Worm (Caenorhabditis elegans) whole organism, L4 larva: ENCODE measurements around the gene F01F1.14.

Experiments used
- R02D3.7 ChIP-seq: fragments of 150-350 bp; sonication (generic microtip); optimal IDR thresholded peaks from 3 replicates; lab custom pipeline; 2014; ENCODE audit warnings: missing biosample characterization, missing genetic modification characterization
- ZK337.2 ChIP-seq: fragments of 200-800 bp; sonication (Bioruptor generic); IDR thresholded peaks from 2 replicates; pipeline ENCODE4 v1.3.6; 2022; ENCODE audit warnings: missing genetic modification reagents, missing genetic modification characterization, missing compliant biosample characterization
- ama-1 ChIP-seq: fragments of 150-350 bp; optimal IDR thresholded peaks from 2 replicates; lab custom pipeline; 2014; ENCODE audit warnings: inconsistent platforms, mixed read lengths
- ceh-28 ChIP-seq: fragments of 150-350 bp; optimal IDR thresholded peaks from 2 replicates; lab custom pipeline; 2014; ENCODE audit warnings: missing biosample characterization, missing genetic modification reagents, missing genetic modification characterization
- fkh-10 ChIP-seq: fragments of 150-350 bp; optimal IDR thresholded peaks from 2 replicates; lab custom pipeline; 2014; ENCODE audit warnings: missing biosample characterization, missing genetic modification reagents, missing genetic modification characterization
- hlh-30 ChIP-seq: sonication (generic microtip); optimal IDR thresholded peaks from 2 replicates; lab custom pipeline; 2017; ENCODE audit warnings: antibody characterized with exemption, mild to moderate bottlenecking, missing genetic modification characterization, missing compliant biosample characterization; ENCODE audit not compliant: insufficient read depth
- lim-7 ChIP-seq: fragments of 200-800 bp; sonication (Bioruptor generic); IDR thresholded peaks from 2 replicates; pipeline ENCODE4 v1.3.6; 2022; ENCODE audit warnings: missing genetic modification characterization, missing compliant biosample characterization
- nhr-11 ChIP-seq: fragments of 150-350 bp; optimal IDR thresholded peaks from 2 replicates; lab custom pipeline; 2014; ENCODE audit warnings: missing biosample characterization, missing genetic modification characterization
- nhr-25 ChIP-seq: sonication (generic microtip); optimal IDR thresholded peaks from 2 replicates; lab custom pipeline; 2017; ENCODE audit warnings: missing genetic modification characterization, mild to moderate bottlenecking, missing compliant biosample characterization, antibody characterized with exemption, moderate library complexity, borderline replicate concordance; ENCODE audit not compliant: insufficient read depth
- nhr-28 ChIP-seq: fragments of 150-350 bp; optimal IDR thresholded peaks from 2 replicates; lab custom pipeline; 2014; ENCODE audit warnings: missing biosample characterization, missing genetic modification characterization
- tra-1 ChIP-seq: fragments of 200-800 bp; sonication (Bioruptor generic); IDR thresholded peaks from 2 replicates; pipeline ENCODE4 v1.3.6; 2022; ENCODE audit warnings: missing genetic modification reagents, missing genetic modification characterization, missing compliant biosample characterization
- ztf-7 ChIP-seq: fragments of 150-350 bp; optimal IDR thresholded peaks from 2 replicates; lab custom pipeline; 2014; ENCODE audit warnings: missing biosample characterization, missing genetic modification characterization

DNA sequence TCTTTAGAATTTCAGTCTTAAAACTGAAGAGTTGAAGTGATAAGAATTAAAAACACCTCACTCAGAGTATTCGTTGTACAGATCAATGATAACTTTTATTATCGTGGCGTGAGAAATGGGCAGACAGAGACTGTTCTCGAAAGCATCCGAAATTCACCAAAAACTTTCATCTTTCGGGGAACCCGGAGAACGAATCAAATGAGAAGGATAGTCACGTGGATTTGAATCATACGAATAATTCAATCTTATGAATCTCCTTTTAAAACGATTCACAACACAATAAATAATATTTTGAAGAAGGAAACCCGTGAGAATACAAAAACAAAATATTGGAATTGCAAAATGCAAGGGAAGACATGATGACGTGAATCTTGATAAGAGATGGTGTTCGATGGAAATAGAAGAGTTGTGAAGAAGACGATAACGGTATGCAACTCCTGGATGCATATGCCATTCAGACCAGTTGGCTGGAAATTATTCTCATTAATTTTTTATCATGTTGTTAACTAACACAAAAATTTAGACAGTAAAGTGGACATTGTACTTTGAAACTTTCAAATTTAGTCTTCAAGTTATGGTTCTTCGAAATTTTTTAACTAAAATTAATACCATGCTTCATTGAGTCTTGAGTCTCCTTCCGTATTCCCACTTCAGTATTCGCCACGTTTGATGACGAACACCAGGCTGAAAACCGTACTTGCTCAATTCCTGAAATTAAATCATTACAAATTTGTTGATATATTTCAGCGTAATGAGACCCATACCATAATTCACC, 5.7 kb downstream of the F01F1.14 start:
- TF ChIP-seq ama-1 (lab: Kevin White, UChicago) = no peak
- TF ChIP-seq R02D3.7 (tag; lab: Kevin White, UChicago) = no peak
- no peak for TF ChIP-seq ztf-7
- no peak for TF ChIP-seq nhr-25
- TF ChIP-seq fkh-10 (GFP tag; lab: Kevin White, UChicago) = no peak
- TF ChIP-seq nhr-28 = peak; percentile 57
- no peak for TF ChIP-seq tra-1 (GFP tag; lab: Robert Waterston, UW)
- no peak for TF ChIP-seq ceh-28 (tag; lab: Kevin White, UChicago)
- no peak for TF ChIP-seq ZK337.2
- no peak for TF ChIP-seq nhr-11
- TF ChIP-seq lim-7 = no peak
- peak; percentile 83 for TF ChIP-seq hlh-30 (tag; lab: Kevin White, UChicago)
